Worm (Caenorhabditis elegans) whole organism, young adult: ENCODE measurements around the gene snt-1.

Source experiments
- F57C9.4 ChIP-seq: sonication (generic microtip); optimal IDR thresholded peaks from 2 replicates; lab custom pipeline; 2017; ENCODE audit warnings: mild to moderate bottlenecking, missing genetic modification characterization, missing compliant biosample characterization
- unc-62 ChIP-seq: fragments of 150-350 bp; optimal IDR thresholded peaks from 2 replicates; lab custom pipeline; 2014; ENCODE audit warnings: missing biosample characterization, missing genetic modification reagents, missing genetic modification characterization

DNA sequence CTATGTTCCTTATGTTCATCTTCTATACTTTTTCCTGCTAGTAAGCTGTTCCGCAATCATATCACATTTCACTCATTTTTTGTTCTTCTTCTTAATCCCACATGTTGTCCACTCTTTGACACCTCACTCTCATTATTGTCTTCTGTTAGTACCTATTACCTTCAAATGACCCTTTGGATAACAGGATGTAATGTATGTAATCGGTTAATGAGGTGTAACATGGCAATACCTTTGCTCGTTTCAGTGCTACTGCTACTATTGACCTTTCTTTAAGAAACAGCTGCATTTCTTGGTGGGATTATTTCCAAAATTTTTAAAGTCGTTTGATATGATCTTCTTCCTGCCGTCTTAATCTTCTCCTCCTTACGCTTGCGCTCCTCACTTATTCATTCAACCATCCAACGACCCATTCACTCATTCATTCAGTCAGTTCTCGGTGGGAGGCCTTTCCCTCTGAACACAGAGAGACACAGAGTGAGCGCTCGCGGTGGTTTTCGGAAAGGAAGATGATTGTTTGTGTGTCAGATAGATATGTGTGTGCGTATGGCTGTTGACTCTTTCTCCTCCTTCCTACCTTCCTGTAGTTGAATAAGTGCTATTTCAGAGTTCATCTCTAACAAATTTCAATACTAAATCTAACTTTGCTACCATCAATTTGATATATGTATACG, 20.9 kb downstream of the snt-1 start:
- TF ChIP-seq F57C9.4 (tag; lab: Kevin White, UChicago) = no peak
- no peak for TF ChIP-seq unc-62 (GFP tag; lab: Kevin White, UChicago)
